Worm (Caenorhabditis elegans) whole organism, L4/young adult: Measurements from ENCODE around the gene F07B7.7.

Experiments
- W03F9.2 ChIP-seq: fragments of 150-350 bp; optimal IDR thresholded peaks from 2 replicates; lab custom pipeline; 2014; ENCODE audit warnings: missing biosample characterization, missing genetic modification characterization
- dao-5 ChIP-seq: sonication (generic microtip); optimal IDR thresholded peaks from 2 replicates; lab custom pipeline; 2016; ENCODE audit warnings: missing genotype, missing genetic modification characterization, moderate library complexity, missing compliant biosample characterization
- him-1 ChIP-seq: sonication (generic microtip); optimal IDR thresholded peaks from 2 replicates; lab custom pipeline; 2016; ENCODE audit warnings: missing genotype, missing genetic modification reagents, missing genetic modification characterization, missing compliant biosample characterization

DNA sequence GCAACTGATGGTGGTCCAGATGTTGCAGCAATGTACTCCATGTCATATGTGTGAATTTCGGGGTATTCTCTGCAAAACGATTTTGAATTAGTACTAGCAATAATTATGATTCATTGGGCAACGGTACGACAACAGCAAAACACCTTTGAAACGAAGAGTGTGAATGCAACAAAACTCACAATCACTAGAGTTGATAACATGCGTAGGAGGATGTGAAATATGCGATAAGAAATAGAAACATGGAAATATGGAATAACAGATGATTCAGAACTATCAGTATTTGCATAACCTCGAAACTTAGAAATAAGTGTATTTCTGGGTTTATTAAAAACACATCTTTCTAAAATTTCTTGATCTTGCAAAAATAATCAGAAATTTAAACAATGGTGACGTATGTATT, 39.9 kb upstream of the F07B7.7 start:
- TF ChIP-seq W03F9.2 (no peak), him-1 (tag; lab: Kevin White, UChicago) (no peak), dao-5 (tag; lab: Kevin White, UChicago) (no peak)
